Worm (Caenorhabditis elegans) whole organism, young adult: Measurements from ENCODE around the gene K07H8.9.

ENCODE experiments used
- D2030.7 ChIP-seq: fragments of 200-800 bp; sonication (Bioruptor generic); IDR thresholded peaks from 2 replicates; pipeline ENCODE4 v1.3.6; 2022; ENCODE audit warnings: missing genetic modification reagents, missing genetic modification characterization, missing compliant biosample characterization
- F33H1.4 ChIP-seq: fragments of 200-800 bp; sonication (Bioruptor generic); IDR thresholded peaks from 2 replicates; pipeline ENCODE4 v1.3.6; 2022; ENCODE audit warnings: missing genetic modification reagents, missing genetic modification characterization, missing compliant biosample characterization
- F49E8.2 ChIP-seq: sonication (generic microtip); optimal IDR thresholded peaks from 3 replicates; lab custom pipeline; 2017; ENCODE audit warnings: missing genetic modification characterization, mild to moderate bottlenecking, missing compliant biosample characterization, antibody characterized with exemption, moderate library complexity; ENCODE audit not compliant: insufficient read depth
- K12H6.12 ChIP-seq: fragments of 200-800 bp; sonication (Bioruptor generic); optimal IDR thresholded peaks from 2 replicates; lab custom pipeline; 2018; ENCODE audit warnings: mild to moderate bottlenecking, missing genetic modification characterization, missing compliant biosample characterization
- T07F8.4 ChIP-seq: sonication (generic microtip); optimal IDR thresholded peaks from 2 replicates; lab custom pipeline; 2016; ENCODE audit warnings: mild to moderate bottlenecking, missing genetic modification characterization, moderate library complexity, missing compliant biosample characterization
- T26A5.8 ChIP-seq: sonication (generic microtip); optimal IDR thresholded peaks from 2 replicates; lab custom pipeline; 2016; ENCODE audit warnings: missing genetic modification characterization, missing compliant biosample characterization
- Y53F4B.3 ChIP-seq: fragments of 200-800 bp; sonication (Bioruptor generic); IDR thresholded peaks from 2 replicates; pipeline ENCODE4 v1.3.6; 2022; ENCODE audit warnings: missing genetic modification reagents, missing genetic modification characterization, missing compliant biosample characterization
- akir-1 ChIP-seq: fragments of 200-800 bp; sonication (Bioruptor generic); optimal IDR thresholded peaks from 2 replicates; lab custom pipeline; 2018; ENCODE audit warnings: mild to moderate bottlenecking, missing genetic modification characterization, moderate library complexity, missing compliant biosample characterization
- ama-1 ChIP-seq, 3 experiments: fragments of 150-350 bp in 1 of 3; sonication (generic microtip) in 2 of 3; optimal IDR thresholded peaks; 2 replicates each; lab custom pipeline; 2014 to 2018; ENCODE audit warnings: missing biosample characterization in 2 of 3, missing genetic modification characterization in 2 of 3, missing genetic modification reagents in 2 of 3
- aptf-3 ChIP-seq: fragments of 200-800 bp; sonication (Bioruptor generic); IDR thresholded peaks from 2 replicates; pipeline ENCODE4 v1.3.6; 2022; ENCODE audit warnings: missing genetic modification characterization, missing compliant biosample characterization
- atf-7 ChIP-seq: sonication (generic microtip); optimal IDR thresholded peaks from 2 replicates; lab custom pipeline; 2017; ENCODE audit warnings: mild to moderate bottlenecking, missing genetic modification characterization, missing compliant biosample characterization
- attf-6 ChIP-seq: fragments of 200-800 bp; sonication (Bioruptor generic); IDR thresholded peaks from 2 replicates; pipeline ENCODE4 v1.3.6; 2022; ENCODE audit warnings: missing genetic modification reagents, missing genetic modification characterization, missing compliant biosample characterization
- bed-1 ChIP-seq: fragments of 200-800 bp; sonication (Bioruptor generic); IDR thresholded peaks from 2 replicates; pipeline ENCODE4 v1.3.6; 2022; ENCODE audit warnings: missing genetic modification reagents, missing genetic modification characterization, missing compliant biosample characterization
- bed-2 ChIP-seq: fragments of 200-800 bp; sonication (Bioruptor generic); IDR thresholded peaks from 2 replicates; pipeline ENCODE4 v1.3.6; 2022; ENCODE audit warnings: missing genetic modification reagents, missing genetic modification characterization, missing compliant biosample characterization
- cebp-2 ChIP-seq: fragments of 200-800 bp; sonication (Bioruptor generic); IDR thresholded peaks from 2 replicates; pipeline ENCODE4 v1.3.6; 2022; ENCODE audit warnings: missing genetic modification characterization, missing compliant biosample characterization
- ceh-27 ChIP-seq: fragments of 200-800 bp; sonication (Bioruptor generic); optimal IDR thresholded peaks from 2 replicates; lab custom pipeline; 2018; ENCODE audit warnings: mild to moderate bottlenecking, missing genetic modification characterization, moderate library complexity, missing compliant biosample characterization
- ceh-58 ChIP-seq: fragments of 200-800 bp; sonication (Bioruptor generic); IDR thresholded peaks from 2 replicates; pipeline ENCODE4 v1.3.6; 2022; ENCODE audit warnings: missing genetic modification characterization, missing compliant biosample characterization
- chd-7 ChIP-seq: sonication (generic microtip); optimal IDR thresholded peaks from 2 replicates; lab custom pipeline; 2016; ENCODE audit warnings: mild to moderate bottlenecking, missing genetic modification characterization, moderate library complexity, missing compliant biosample characterization
- efl-1 ChIP-seq: fragments of 150-350 bp; optimal IDR thresholded peaks from 2 replicates; lab custom pipeline; 2014; ENCODE audit warnings: missing biosample characterization, missing genetic modification reagents, missing genetic modification characterization
- egrh-3 ChIP-seq: fragments of 200-800 bp; sonication (Bioruptor generic); IDR thresholded peaks from 2 replicates; pipeline ENCODE4 v1.3.6; 2022; ENCODE audit warnings: missing genetic modification reagents, missing genetic modification characterization, missing compliant biosample characterization
- hlh-12 ChIP-seq: sonication (generic microtip); optimal IDR thresholded peaks from 2 replicates; lab custom pipeline; 2016; ENCODE audit warnings: missing genetic modification characterization, missing compliant biosample characterization
- hmg-20 ChIP-seq: fragments of 200-800 bp; sonication (Bioruptor generic); IDR thresholded peaks from 2 replicates; pipeline ENCODE4 v1.3.6; 2022; ENCODE audit warnings: missing genetic modification reagents, missing genetic modification characterization, missing compliant biosample characterization
- hrde-1 ChIP-seq: sonication (generic microtip); optimal IDR thresholded peaks from 2 replicates; lab custom pipeline; 2016; ENCODE audit warnings: missing genetic modification characterization, mild to moderate bottlenecking, missing compliant biosample characterization, moderate library complexity, missing genotype, missing genetic modification reagents, borderline replicate concordance
- hsf-1 ChIP-seq: fragments of 200-800 bp; sonication (Bioruptor generic); IDR thresholded peaks from 2 replicates; pipeline ENCODE4 v1.3.6; 2022; ENCODE audit warnings: missing genetic modification reagents, missing genetic modification characterization, missing compliant biosample characterization
- let-526 ChIP-seq: fragments of 200-800 bp; sonication (Bioruptor generic); IDR thresholded peaks from 2 replicates; pipeline ENCODE4 v1.3.6; 2022; ENCODE audit warnings: missing genetic modification reagents, missing genetic modification characterization, missing compliant biosample characterization
- let-607 ChIP-seq, 2 experiments: fragments of 200-800 bp in 1 of 2; sonication (Bioruptor generic) in 1 of 2; sonication (generic microtip) in 1 of 2; optimal IDR thresholded peaks; 2 replicates each; lab custom pipeline; 2016 to 2018; ENCODE audit warnings: mild to moderate bottlenecking in 2 of 2, missing compliant biosample characterization in 2 of 2, missing genetic modification characterization in 2 of 2, moderate library complexity in 2 of 2, missing genotype in 1 of 2
- lin-35 ChIP-seq, 3 experiments: fragments of 150-350 bp in 2 of 3; sonication (generic microtip) in 1 of 3; optimal IDR thresholded peaks; 2 replicates each; lab custom pipeline; 2014 to 2018; ENCODE audit warnings: missing biosample characterization in 3 of 3, missing genetic modification characterization in 3 of 3, missing genetic modification reagents in 3 of 3
- lin-40 ChIP-seq: sonication (generic microtip); optimal IDR thresholded peaks from 2 replicates; lab custom pipeline; 2016; ENCODE audit warnings: missing genetic modification characterization, mild to moderate bottlenecking, missing compliant biosample characterization, missing genotype, missing genetic modification reagents
- lir-1 ChIP-seq: fragments of 200-800 bp; sonication (Bioruptor generic); conservative IDR thresholded peaks from 2 replicates; pipeline ENCODE4 v1.3.6; 2022; ENCODE audit warnings: missing genetic modification reagents, missing genetic modification characterization, missing compliant biosample characterization
- lsl-1 ChIP-seq: fragments of 200-800 bp; sonication (Bioruptor generic); optimal IDR thresholded peaks from 2 replicates; lab custom pipeline; 2018; ENCODE audit warnings: mild to moderate bottlenecking, missing genetic modification characterization, moderate library complexity, missing compliant biosample characterization
- lsy-27 ChIP-seq: sonication (generic microtip); optimal IDR thresholded peaks from 2 replicates; lab custom pipeline; 2017; ENCODE audit warnings: missing genetic modification characterization, mild to moderate bottlenecking, missing compliant biosample characterization, antibody characterized with exemption, missing genotype, borderline replicate concordance; ENCODE audit not compliant: insufficient read depth
- madf-8 ChIP-seq: fragments of 200-800 bp; sonication (Bioruptor generic); conservative IDR thresholded peaks from 2 replicates; pipeline ENCODE4 v1.3.6; 2022; ENCODE audit warnings: missing genetic modification reagents, missing genetic modification characterization, missing compliant biosample characterization
- nhr-120 ChIP-seq: fragments of 200-800 bp; sonication (Bioruptor generic); IDR thresholded peaks from 2 replicates; pipeline ENCODE4 v1.3.6; 2022; ENCODE audit warnings: missing genetic modification characterization, missing compliant biosample characterization
- nhr-179 ChIP-seq: sonication (generic microtip); optimal IDR thresholded peaks from 2 replicates; lab custom pipeline; 2016; ENCODE audit warnings: mild to moderate bottlenecking, missing genetic modification characterization, missing compliant biosample characterization
- nhr-80 ChIP-seq: sonication (generic microtip); optimal IDR thresholded peaks from 2 replicates; lab custom pipeline; 2016; ENCODE audit warnings: missing genetic modification characterization, missing compliant biosample characterization
- pbrm-1 ChIP-seq: fragments of 200-800 bp; sonication (Bioruptor generic); IDR thresholded peaks from 2 replicates; pipeline ENCODE4 v1.3.6; 2022; ENCODE audit warnings: missing genetic modification reagents, missing genetic modification characterization, missing compliant biosample characterization
- rcor-1 ChIP-seq: fragments of 200-800 bp; sonication (Bioruptor generic); IDR thresholded peaks from 2 replicates; pipeline ENCODE4 v1.3.6; 2022; ENCODE audit warnings: missing genetic modification reagents, missing genetic modification characterization, missing compliant biosample characterization
- rpc-1 ChIP-seq, 2 experiments: fragments of 150-350 bp in 1 of 2; sonication (generic microtip) in 1 of 2; optimal IDR thresholded peaks; 2 replicates each; lab custom pipeline; 2014 to 2018; ENCODE audit warnings: missing biosample characterization in 1 of 2, missing genetic modification characterization in 1 of 2, missing genetic modification reagents in 1 of 2, missing genotype in 1 of 2
- snpc-3.4 ChIP-seq: sonication (generic microtip); optimal IDR thresholded peaks from 2 replicates; lab custom pipeline; 2017; ENCODE audit warnings: missing genetic modification characterization, mild to moderate bottlenecking, missing compliant biosample characterization, antibody characterized with exemption, moderate library complexity, missing genotype, missing genetic modification reagents
- somi-1 ChIP-seq: fragments of 200-800 bp; sonication (Bioruptor generic); optimal IDR thresholded peaks from 2 replicates; lab custom pipeline; 2018; ENCODE audit warnings: mild to moderate bottlenecking, missing genetic modification characterization, missing compliant biosample characterization
- unc-130 ChIP-seq: sonication (generic microtip); optimal IDR thresholded peaks from 2 replicates; lab custom pipeline; 2016; ENCODE audit warnings: missing genetic modification reagents, missing genetic modification characterization, missing compliant biosample characterization
- xnd-1 ChIP-seq: sonication (generic microtip); optimal IDR thresholded peaks from 2 replicates; lab custom pipeline; 2016; ENCODE audit warnings: missing genotype, missing genetic modification reagents, missing genetic modification characterization, missing compliant biosample characterization
- zim-3 ChIP-seq: sonication (generic microtip); optimal IDR thresholded peaks from 2 replicates; lab custom pipeline; 2017; ENCODE audit warnings: mild to moderate bottlenecking, missing genetic modification characterization, moderate library complexity, missing compliant biosample characterization
- ztf-25 ChIP-seq: fragments of 200-800 bp; sonication (Bioruptor generic); IDR thresholded peaks from 2 replicates; pipeline ENCODE4 v1.3.6; 2022; ENCODE audit warnings: missing genetic modification reagents, missing genetic modification characterization, missing compliant biosample characterization
- ztf-3 ChIP-seq: fragments of 200-800 bp; sonication (Bioruptor generic); optimal IDR thresholded peaks from 2 replicates; lab custom pipeline; 2018; ENCODE audit warnings: mild to moderate bottlenecking, missing genetic modification characterization, missing compliant biosample characterization
- ztf-6 ChIP-seq: fragments of 200-800 bp; sonication (Bioruptor generic); IDR thresholded peaks from 2 replicates; pipeline ENCODE4 v1.3.6; 2022; ENCODE audit warnings: missing genetic modification reagents, missing genetic modification characterization, missing compliant biosample characterization

Gene K07H8.9

DNA sequence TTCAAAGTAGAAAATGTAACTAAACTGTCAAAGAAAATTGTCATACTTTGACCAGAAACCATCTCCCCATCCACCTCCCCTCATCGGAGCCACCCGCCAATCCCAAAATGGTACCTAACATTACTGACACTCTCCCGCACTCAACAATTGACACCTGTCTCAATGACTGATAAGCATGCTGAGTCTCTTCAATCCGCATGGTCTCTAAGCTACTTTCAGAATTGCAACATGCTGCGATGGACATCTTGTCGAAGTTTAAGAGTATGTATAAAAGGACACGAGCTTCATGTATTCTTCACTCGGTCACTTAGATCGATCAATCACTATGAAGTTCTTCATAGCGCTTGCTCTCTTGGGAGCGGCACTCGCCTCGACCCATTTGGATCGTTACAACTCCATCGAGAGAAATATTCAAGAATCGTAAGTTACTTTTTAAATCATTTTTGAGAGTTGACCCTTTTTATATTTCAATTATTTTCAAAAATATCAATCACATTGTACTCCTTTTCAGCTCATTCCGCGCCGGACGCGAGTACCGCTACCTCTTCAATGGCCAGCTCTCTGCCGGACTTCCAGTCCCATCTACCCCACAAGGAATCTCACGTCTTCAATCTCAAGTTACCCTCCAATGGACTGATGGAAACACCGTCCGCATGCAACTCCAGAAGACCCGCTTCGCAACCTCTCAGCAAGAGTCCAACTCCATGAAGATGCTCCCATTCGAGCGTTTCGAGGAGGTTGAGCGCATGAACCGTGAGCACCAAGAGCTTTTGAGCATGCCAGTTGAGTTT, 25.2 kb downstream of the K07H8.9 start, which contains the start of gene vit-6 (continued):
- no peak for TF ChIP-seq F49E8.2 (tag; lab: Kevin White, UChicago)
- no peak for TF ChIP-seq egrh-3 (GFP tag; lab: Robert Waterston, UW)
- TF ChIP-seq lsy-27 (tag; lab: Kevin White, UChicago) = no peak
- 0 out of 2 replicates have a peak, but pooled peaks have one; percentile 23 for TF ChIP-seq rcor-1 (GFP tag; lab: Robert Waterston, UW)
- TF ChIP-seq lin-35 (GFP tag; optimal IDR thresholded peaks at IDR 0.05; lab: Kevin White, UChicago) = no peak
- no peak for TF ChIP-seq somi-1 (GFP tag; lab: Kevin White, UChicago)
- peak; percentile 15 for TF ChIP-seq lin-40 (tag; lab: Kevin White, UChicago)
- TF ChIP-seq unc-130 = no peak
- TF ChIP-seq bed-2 (GFP tag; lab: Robert Waterston, UW) = no peak
- no peak for TF ChIP-seq lsl-1 (GFP tag; lab: Kevin White, UChicago)
- no peak for TF ChIP-seq ama-1 (optimal IDR thresholded peaks at IDR 0.05; lab: Kevin White, UChicago)
- TF ChIP-seq ama-1 (GFP tag; optimal IDR thresholded peaks at IDR 0.05; lab: Kevin White, UChicago) = no peak
- TF ChIP-seq snpc-3.4 (tag; lab: Kevin White, UChicago) = no peak
- 0 out of 2 replicates have a peak, but pooled peaks have one; percentile 10 for TF ChIP-seq pbrm-1 (GFP tag; lab: Robert Waterston, UW)
- TF ChIP-seq xnd-1 (tag; lab: Kevin White, UChicago) = no peak
- TF ChIP-seq Y53F4B.3 (GFP tag; lab: Robert Waterston, UW) = no peak
- no peak for TF ChIP-seq zim-3
- TF ChIP-seq rpc-1 (optimal IDR thresholded peaks at IDR 0.05; lab: Kevin White, UChicago) = no peak
- no peak for TF ChIP-seq rpc-1 (tag; optimal IDR thresholded peaks at IDR 0.05; lab: Kevin White, UChicago)
- no peak for TF ChIP-seq lir-1 (GFP tag; lab: Robert Waterston, UW)
- TF ChIP-seq hlh-12 (tag; lab: Kevin White, UChicago) = no peak
- no peak for TF ChIP-seq nhr-179 (tag; lab: Kevin White, UChicago)
- TF ChIP-seq let-526 (GFP tag; lab: Robert Waterston, UW) = 0 out of 2 replicates have a peak, but pooled peaks have one; percentile 44
- 0 out of 2 replicates have a peak, but pooled peaks have one; percentile 36 for TF ChIP-seq cebp-2 (GFP tag; lab: Robert Waterston, UW)
- no peak for TF ChIP-seq K12H6.12 (tag; lab: Kevin White, UChicago)
- peak; percentile 82 for TF ChIP-seq nhr-80 (tag; lab: Kevin White, UChicago)
- no peak for TF ChIP-seq hsf-1 (GFP tag; lab: Robert Waterston, UW)
- no peak for TF ChIP-seq F33H1.4
- no peak for TF ChIP-seq aptf-3
- no peak for TF ChIP-seq ztf-3 (GFP tag; lab: Kevin White, UChicago)
- TF ChIP-seq hrde-1 (tag; lab: Kevin White, UChicago) = no peak
- TF ChIP-seq ceh-58 (GFP tag; lab: Robert Waterston, UW) = no peak
- TF ChIP-seq chd-7 (tag; lab: Kevin White, UChicago) = no peak
- no peak for TF ChIP-seq ceh-27 (GFP tag; lab: Kevin White, UChicago)
- TF ChIP-seq attf-6 (GFP tag; lab: Robert Waterston, UW) = peak; percentile 30; the same call in 1 of the 2 replicates
- no peak for TF ChIP-seq hmg-20 (GFP tag; lab: Robert Waterston, UW)
- TF ChIP-seq efl-1 (GFP tag; lab: Kevin White, UChicago) = no peak
- peak; percentile 73 to 78 for TF ChIP-seq let-607 (tag; optimal IDR thresholded peaks at IDR 0.05; lab: Kevin White, UChicago)
- TF ChIP-seq T26A5.8 (tag; lab: Kevin White, UChicago) = no peak
- no peak for TF ChIP-seq T07F8.4 (tag; lab: Kevin White, UChicago)
- no peak for TF ChIP-seq nhr-120 (GFP tag; lab: Robert Waterston, UW)
- TF ChIP-seq ztf-6 = no peak
- no peak for TF ChIP-seq D2030.7
- peak; percentile 20 for TF ChIP-seq atf-7 (tag; lab: Kevin White, UChicago)
- TF ChIP-seq ztf-25 = no peak
- no peak for TF ChIP-seq akir-1 (GFP tag; lab: Kevin White, UChicago)
- TF ChIP-seq bed-1 = no peak
- no peak for TF ChIP-seq madf-8 (GFP tag; lab: Robert Waterston, UW)
